Worm (Caenorhabditis elegans) whole organism, late embryonic: ENCODE data around the gene F35F10.7.

Experiments
- F13H6.1 ChIP-seq: sonication (generic microtip); optimal IDR thresholded peaks from 2 replicates; lab custom pipeline; 2016; ENCODE audit warnings: missing genetic modification characterization, missing compliant biosample characterization
- ceh-19 ChIP-seq: fragments of 200-800 bp; sonication (Bioruptor generic); optimal IDR thresholded peaks from 2 replicates; lab custom pipeline; 2018; ENCODE audit warnings: mild to moderate bottlenecking, missing genetic modification characterization, missing compliant biosample characterization
- dmd-4 ChIP-seq: sonication (generic microtip); optimal IDR thresholded peaks from 2 replicates; lab custom pipeline; 2016; ENCODE audit warnings: borderline replicate concordance, missing genetic modification characterization, missing compliant biosample characterization
- fkh-10 ChIP-seq: fragments of 150-350 bp; optimal IDR thresholded peaks from 2 replicates; lab custom pipeline; 2014; ENCODE audit warnings: missing biosample characterization, missing genetic modification reagents, missing genetic modification characterization
- fkh-6 ChIP-seq: sonication (generic microtip); optimal IDR thresholded peaks from 2 replicates; lab custom pipeline; 2016; ENCODE audit warnings: missing genetic modification characterization, missing compliant biosample characterization
- mec-3 ChIP-seq: sonication (generic microtip); optimal IDR thresholded peaks from 2 replicates; lab custom pipeline; 2016; ENCODE audit warnings: borderline replicate concordance, missing genetic modification characterization, missing compliant biosample characterization
- odd-2 ChIP-seq: sonication (generic microtip); optimal IDR thresholded peaks from 2 replicates; lab custom pipeline; 2017; ENCODE audit warnings: antibody characterized with exemption, mild to moderate bottlenecking, missing genetic modification characterization, missing compliant biosample characterization
- pax-1 ChIP-seq: fragments of 150-350 bp; optimal IDR thresholded peaks from 2 replicates; lab custom pipeline; 2014; ENCODE audit warnings: missing biosample characterization, missing genetic modification characterization
- pros-1 ChIP-seq: fragments of 150-350 bp; optimal IDR thresholded peaks from 2 replicates; lab custom pipeline; 2014; ENCODE audit warnings: missing biosample characterization, missing genetic modification reagents, missing genetic modification characterization
- tbx-2 ChIP-seq: sonication (generic microtip); optimal IDR thresholded peaks from 2 replicates; lab custom pipeline; 2016; ENCODE audit warnings: missing genetic modification characterization, missing compliant biosample characterization

DNA sequence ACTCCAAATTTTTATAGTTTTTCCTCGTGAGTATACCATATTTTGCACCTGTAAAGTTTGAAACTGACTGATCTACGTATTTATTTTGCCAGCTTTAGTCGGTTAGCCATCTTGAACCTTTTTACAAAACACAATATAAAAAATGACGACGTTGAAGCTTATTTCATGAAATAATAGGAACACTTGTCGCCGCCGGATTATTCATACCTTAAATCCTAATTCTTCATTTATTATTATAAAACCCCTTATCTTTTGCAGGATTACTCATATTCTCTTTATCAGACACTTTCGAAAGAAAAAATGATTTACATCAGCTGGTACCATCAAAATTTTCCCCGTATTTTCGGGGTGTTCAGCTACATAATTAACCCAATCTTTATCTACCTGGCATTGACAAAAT, 39.7 kb downstream of the F35F10.7 start, which contains the start of gene srj-8:
- TF ChIP-seq fkh-6 (tag; lab: Kevin White, UChicago) (no peak), mec-3 (tag; lab: Kevin White, UChicago) (no peak), fkh-10 (GFP tag; lab: Kevin White, UChicago) (no peak), pax-1 (no peak), F13H6.1 (tag; lab: Kevin White, UChicago) (no peak), odd-2 (tag; lab: Kevin White, UChicago) (no peak), pros-1 (tag; lab: Kevin White, UChicago) (no peak), dmd-4 (tag; lab: Kevin White, UChicago) (no peak), tbx-2 (tag; lab: Kevin White, UChicago) (no peak), ceh-19 (GFP tag; lab: Kevin White, UChicago) (no peak)
